Fruit fly (Drosophila melanogaster): Measurements from ENCODE around the gene CG5116.
A peak's percentile ranks its signal among the peaks of the same experiment; 100 is the strongest.

CG5116 gene

dm6 chr3R:25505975-25506374 is 23.1 kb downstream of the CG5116 start, which contains the start of gene CG5111:
CG5111 (plus strand) TSS chr3R:25506275.
- TF ChIP-seq CG17801 (GFP tag; optimal IDR thresholded peaks at IDR 0.05; ENCODE audit: partially characterized antibody): no peak

dm6 chr3R:25512750-25513149 is 29.9 kb downstream of the CG5116 start:
- no peak for TF ChIP-seq CG17801 (GFP tag; optimal IDR thresholded peaks at IDR 0.05; ENCODE audit: partially characterized antibody)

dm6 chr3R:25515450-25516288 is 32.8 kb downstream of the CG5116 start, which contains the start of gene msi:
msi (plus strand) TSS chr3R:25516118.
- peak; percentile 86 for TF ChIP-seq CG17801 (GFP tag; optimal IDR thresholded peaks at IDR 0.05; ENCODE audit: partially characterized antibody)

- TF ChIP-seq CG17801 (GFP tag; optimal IDR thresholded peaks at IDR 0.05; ENCODE audit: partially characterized antibody): no peak
Observed at dm6 chr3R:25517521-25517920, 34.6 kb downstream of the CG5116 start.

- peak; percentile 79 for TF ChIP-seq CG17801 (GFP tag; optimal IDR thresholded peaks at IDR 0.05; ENCODE audit: partially characterized antibody)
Observed at dm6 chr3R:25518099-25518567, 35.2 kb downstream of the CG5116 start.

- TF ChIP-seq CG17801 (GFP tag; optimal IDR thresholded peaks at IDR 0.05; ENCODE audit: partially characterized antibody): no peak
Observed at dm6 chr3R:25518584-25518983, 35.7 kb downstream of the CG5116 start.

dm6 chr3R:25519465-25520071 is 36.7 kb downstream of the CG5116 start:
- no peak for TF ChIP-seq CG17801 (GFP tag; optimal IDR thresholded peaks at IDR 0.05; ENCODE audit: partially characterized antibody)

- no peak for TF ChIP-seq CG17801 (GFP tag; optimal IDR thresholded peaks at IDR 0.05; ENCODE audit: partially characterized antibody)
Observed at dm6 chr3R:25529289-25529688, 46.4 kb downstream of the CG5116 start.

- TF ChIP-seq CG17801 (GFP tag; optimal IDR thresholded peaks at IDR 0.05; ENCODE audit: partially characterized antibody): no peak
Observed at dm6 chr3R:25531905-25532387, 49.0 kb downstream of the CG5116 start.

dm6 chr3R:25532406-25533225 is 49.7 kb downstream of the CG5116 start:
- no peak for TF ChIP-seq CG17801 (GFP tag; optimal IDR thresholded peaks at IDR 0.05; ENCODE audit: partially characterized antibody)
